Worm (Caenorhabditis elegans) whole organism, young adult: Measurements from ENCODE around the gene lipl-7.
A peak's percentile ranks its signal among the peaks of the same experiment; 100 is the strongest.

Source experiments
- B0019.2 ChIP-seq: fragments of 200-800 bp; sonication (Bioruptor generic); conservative IDR thresholded peaks from 2 replicates; pipeline ENCODE4 v1.3.6; 2022; ENCODE audit warnings: missing genetic modification reagents, missing genetic modification characterization, missing compliant biosample characterization
- B0261.1 ChIP-seq: sonication (generic microtip); optimal IDR thresholded peaks from 2 replicates; lab custom pipeline; 2016; ENCODE audit warnings: mild to moderate bottlenecking, missing genetic modification characterization, moderate library complexity, missing compliant biosample characterization
- F33H1.4 ChIP-seq: fragments of 200-800 bp; sonication (Bioruptor generic); IDR thresholded peaks from 2 replicates; pipeline ENCODE4 v1.3.6; 2022; ENCODE audit warnings: missing genetic modification reagents, missing genetic modification characterization, missing compliant biosample characterization
- F39B2.1 ChIP-seq: fragments of 200-800 bp; sonication (Bioruptor generic); IDR thresholded peaks from 2 replicates; pipeline ENCODE4 v1.3.6; 2022; ENCODE audit warnings: missing genetic modification reagents, missing genetic modification characterization, missing compliant biosample characterization
- F49E8.2 ChIP-seq: sonication (generic microtip); optimal IDR thresholded peaks from 3 replicates; lab custom pipeline; 2017; ENCODE audit warnings: missing genetic modification characterization, mild to moderate bottlenecking, missing compliant biosample characterization, antibody characterized with exemption, moderate library complexity; ENCODE audit not compliant: insufficient read depth
- K11D2.4 ChIP-seq: fragments of 200-800 bp; sonication (Bioruptor generic); IDR thresholded peaks from 2 replicates; pipeline ENCODE4 v1.3.6; 2022; ENCODE audit warnings: missing genetic modification reagents, missing genetic modification characterization, missing compliant biosample characterization
- T07F8.4 ChIP-seq: sonication (generic microtip); optimal IDR thresholded peaks from 2 replicates; lab custom pipeline; 2016; ENCODE audit warnings: mild to moderate bottlenecking, missing genetic modification characterization, moderate library complexity, missing compliant biosample characterization
- T26A5.8 ChIP-seq: sonication (generic microtip); optimal IDR thresholded peaks from 2 replicates; lab custom pipeline; 2016; ENCODE audit warnings: missing genetic modification characterization, missing compliant biosample characterization
- Y56A3A.18 ChIP-seq: fragments of 200-800 bp; sonication (Bioruptor generic); IDR thresholded peaks from 2 replicates; pipeline ENCODE4 v1.3.6; 2022; ENCODE audit warnings: missing genetic modification reagents, missing genetic modification characterization, missing compliant biosample characterization
- ama-1 ChIP-seq, 3 experiments: fragments of 150-350 bp in 1 of 3; sonication (generic microtip) in 2 of 3; optimal IDR thresholded peaks; 2 replicates each; lab custom pipeline; 2014 to 2018; ENCODE audit warnings: missing biosample characterization in 2 of 3, missing genetic modification characterization in 2 of 3, missing genetic modification reagents in 2 of 3
- atf-7 ChIP-seq: sonication (generic microtip); optimal IDR thresholded peaks from 2 replicates; lab custom pipeline; 2017; ENCODE audit warnings: mild to moderate bottlenecking, missing genetic modification characterization, missing compliant biosample characterization
- ccch-3 ChIP-seq: fragments of 200-800 bp; sonication (Bioruptor generic); optimal IDR thresholded peaks from 2 replicates; lab custom pipeline; 2018; ENCODE audit warnings: mild to moderate bottlenecking, missing genetic modification characterization, missing compliant biosample characterization
- ceh-40 ChIP-seq: fragments of 200-800 bp; sonication (Bioruptor generic); IDR thresholded peaks from 2 replicates; pipeline ENCODE4 v1.3.6; 2022; ENCODE audit warnings: missing genetic modification characterization, missing compliant biosample characterization
- ceh-91 ChIP-seq: fragments of 200-800 bp; sonication (Bioruptor generic); IDR thresholded peaks from 2 replicates; pipeline ENCODE4 v1.3.6; 2022; ENCODE audit warnings: missing genetic modification reagents, missing genetic modification characterization, missing compliant biosample characterization
- chd-7 ChIP-seq: sonication (generic microtip); optimal IDR thresholded peaks from 2 replicates; lab custom pipeline; 2016; ENCODE audit warnings: mild to moderate bottlenecking, missing genetic modification characterization, moderate library complexity, missing compliant biosample characterization
- ekl-4 ChIP-seq: fragments of 200-800 bp; sonication (Bioruptor generic); IDR thresholded peaks from 2 replicates; pipeline ENCODE4 v1.3.6; 2022; ENCODE audit warnings: missing genetic modification reagents, missing genetic modification characterization, missing compliant biosample characterization
- hlh-12 ChIP-seq: sonication (generic microtip); optimal IDR thresholded peaks from 2 replicates; lab custom pipeline; 2016; ENCODE audit warnings: missing genetic modification characterization, missing compliant biosample characterization
- hlh-26 ChIP-seq: fragments of 200-800 bp; sonication (Bioruptor generic); conservative IDR thresholded peaks from 2 replicates; pipeline ENCODE4 v1.3.6; 2022; ENCODE audit warnings: missing genetic modification reagents, missing genetic modification characterization, missing compliant biosample characterization
- hmg-20 ChIP-seq: fragments of 200-800 bp; sonication (Bioruptor generic); IDR thresholded peaks from 2 replicates; pipeline ENCODE4 v1.3.6; 2022; ENCODE audit warnings: missing genetic modification reagents, missing genetic modification characterization, missing compliant biosample characterization
- hrde-1 ChIP-seq: sonication (generic microtip); optimal IDR thresholded peaks from 2 replicates; lab custom pipeline; 2016; ENCODE audit warnings: missing genetic modification characterization, mild to moderate bottlenecking, missing compliant biosample characterization, moderate library complexity, missing genotype, missing genetic modification reagents, borderline replicate concordance
- hsf-1 ChIP-seq: fragments of 200-800 bp; sonication (Bioruptor generic); IDR thresholded peaks from 2 replicates; pipeline ENCODE4 v1.3.6; 2022; ENCODE audit warnings: missing genetic modification reagents, missing genetic modification characterization, missing compliant biosample characterization
- lsl-1 ChIP-seq: fragments of 200-800 bp; sonication (Bioruptor generic); optimal IDR thresholded peaks from 2 replicates; lab custom pipeline; 2018; ENCODE audit warnings: mild to moderate bottlenecking, missing genetic modification characterization, moderate library complexity, missing compliant biosample characterization
- lsy-27 ChIP-seq: sonication (generic microtip); optimal IDR thresholded peaks from 2 replicates; lab custom pipeline; 2017; ENCODE audit warnings: missing genetic modification characterization, mild to moderate bottlenecking, missing compliant biosample characterization, antibody characterized with exemption, missing genotype, borderline replicate concordance; ENCODE audit not compliant: insufficient read depth
- madf-3 ChIP-seq: fragments of 200-800 bp; sonication (Bioruptor generic); IDR thresholded peaks from 2 replicates; pipeline ENCODE4 v1.3.6; 2022; ENCODE audit warnings: missing genetic modification reagents, missing genetic modification characterization, missing compliant biosample characterization
- madf-6 ChIP-seq: fragments of 200-800 bp; sonication (Bioruptor generic); IDR thresholded peaks from 2 replicates; pipeline ENCODE4 v1.3.6; 2022; ENCODE audit warnings: missing genetic modification reagents, missing genetic modification characterization, missing compliant biosample characterization
- nhr-80 ChIP-seq: sonication (generic microtip); optimal IDR thresholded peaks from 2 replicates; lab custom pipeline; 2016; ENCODE audit warnings: missing genetic modification characterization, missing compliant biosample characterization
- rec-8 ChIP-seq, 2 experiments: sonication (generic microtip); optimal IDR thresholded peaks; 2 replicates each; lab custom pipeline; 2016; ENCODE audit warnings: mild to moderate bottlenecking in 2 of 2, missing genetic modification characterization in 2 of 2, missing genetic modification reagents in 2 of 2, missing genotype in 2 of 2, missing biosample characterization in 1 of 2, missing compliant biosample characterization in 1 of 2, moderate library complexity in 1 of 2
- sea-2 ChIP-seq: fragments of 200-800 bp; sonication (Bioruptor generic); IDR thresholded peaks from 2 replicates; pipeline ENCODE4 v1.3.6; 2022; ENCODE audit warnings: missing genetic modification characterization, missing compliant biosample characterization
- snpc-4 ChIP-seq, 5 experiments: fragments of 150-350 bp in 1 of 5; sonication (generic microtip) in 4 of 5; optimal IDR thresholded peaks; 2 replicates each; lab custom pipeline; 2014 to 2018; ENCODE audit warnings: missing genetic modification characterization in 5 of 5, missing biosample characterization in 3 of 5, antibody characterized with exemption in 2 of 5, mild to moderate bottlenecking in 2 of 5, missing compliant biosample characterization in 2 of 5, missing genotype in 2 of 5, moderate library complexity in 2 of 5, missing genetic modification reagents in 1 of 5
- sptf-2 ChIP-seq: fragments of 200-800 bp; sonication (Bioruptor generic); optimal IDR thresholded peaks from 2 replicates; lab custom pipeline; 2018; ENCODE audit warnings: mild to moderate bottlenecking, missing genetic modification characterization, missing compliant biosample characterization
- tbp1 ChIP-seq: fragments of 200-800 bp; sonication (Bioruptor generic); optimal IDR thresholded peaks from 2 replicates; lab custom pipeline; 2018; ENCODE audit warnings: mild to moderate bottlenecking, missing genetic modification characterization, missing compliant biosample characterization
- tbx-9 ChIP-seq: sonication (generic microtip); optimal IDR thresholded peaks from 2 replicates; lab custom pipeline; 2016; ENCODE audit warnings: borderline replicate concordance, missing genetic modification characterization, inconsistent platforms, missing compliant biosample characterization
- unc-62 ChIP-seq: fragments of 150-350 bp; optimal IDR thresholded peaks from 2 replicates; lab custom pipeline; 2014; ENCODE audit warnings: missing biosample characterization, missing genetic modification reagents, missing genetic modification characterization
- zfh-2 ChIP-seq: fragments of 200-800 bp; sonication (Bioruptor generic); conservative IDR thresholded peaks from 2 replicates; pipeline ENCODE4 v1.3.6; 2022; ENCODE audit warnings: missing genetic modification reagents, missing genetic modification characterization, missing compliant biosample characterization
- ztf-26 ChIP-seq: sonication (generic microtip); optimal IDR thresholded peaks from 2 replicates; lab custom pipeline; 2017; ENCODE audit warnings: missing genetic modification characterization, missing compliant biosample characterization

Gene lipl-7

DNA sequence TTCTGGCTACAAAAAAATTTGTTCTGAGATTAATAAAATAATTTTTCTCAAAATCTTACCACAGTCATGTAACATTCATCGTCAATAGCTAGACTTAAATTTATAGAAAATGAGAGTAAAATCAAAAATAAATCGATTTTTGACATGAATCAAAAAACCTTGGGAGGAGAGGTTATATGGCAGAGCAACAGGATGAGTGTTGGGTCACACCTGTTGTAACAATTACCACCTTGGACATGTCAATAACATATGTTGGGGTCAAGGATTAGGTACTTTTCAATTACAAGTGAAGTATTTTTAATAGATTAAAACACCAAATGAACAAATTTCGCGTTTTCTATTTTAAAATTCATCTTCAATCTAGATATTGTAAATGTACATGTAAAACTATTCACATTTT, at the start of gene lipl-7:
lipl-7 (minus strand) TSS at position 165 of the 400 bp plus-strand sequence.
- no peak for TF ChIP-seq ceh-91 (GFP tag; lab: Robert Waterston, UW)
- TF ChIP-seq hmg-20 (GFP tag; lab: Robert Waterston, UW), result no peak
- TF ChIP-seq tbp1, result no peak
- no peak for TF ChIP-seq lsy-27 (tag; lab: Kevin White, UChicago)
- no peak for TF ChIP-seq hlh-12 (tag; lab: Kevin White, UChicago)
- no peak for TF ChIP-seq F39B2.1 (GFP tag; lab: Robert Waterston, UW)
- no peak for TF ChIP-seq Y56A3A.18 (GFP tag; lab: Robert Waterston, UW)
- TF ChIP-seq snpc-4 (GFP tag; optimal IDR thresholded peaks at IDR 0.05; lab: Kevin White, UChicago), result no peak
- no peak for TF ChIP-seq snpc-4 (tag; optimal IDR thresholded peaks at IDR 0.05; lab: Kevin White, UChicago)
- no peak for TF ChIP-seq ztf-26
- no peak for TF ChIP-seq F49E8.2
- no peak for TF ChIP-seq B0261.1 (tag; lab: Kevin White, UChicago)
- no peak for TF ChIP-seq hsf-1 (GFP tag; lab: Robert Waterston, UW)
- TF ChIP-seq ceh-40, result no peak
- no peak for TF ChIP-seq hrde-1 (tag; lab: Kevin White, UChicago)
- no peak for TF ChIP-seq madf-3 (GFP tag; lab: Robert Waterston, UW)

DNA sequence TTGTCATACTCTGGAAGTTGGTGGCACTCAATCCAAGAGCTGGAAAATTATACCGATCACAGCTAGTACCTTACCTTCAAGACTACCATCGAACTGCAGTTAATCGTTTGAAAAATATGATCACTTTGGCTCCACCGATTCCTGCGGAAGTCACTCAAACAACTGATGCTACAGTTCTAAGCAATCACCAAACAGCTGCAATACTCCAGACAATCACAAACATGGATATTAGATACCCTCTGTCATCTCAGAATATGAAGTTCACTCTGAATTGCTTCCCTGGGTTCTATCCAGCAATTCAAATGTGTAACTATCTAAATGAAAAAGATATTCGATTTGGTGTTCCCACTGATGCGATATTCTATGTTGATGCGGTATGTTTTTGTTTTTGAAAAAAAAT, 47.0 kb upstream of the lipl-7 start:
- TF ChIP-seq F33H1.4 (GFP tag; lab: Robert Waterston, UW), result no peak
- no peak for TF ChIP-seq rec-8 (tag; optimal IDR thresholded peaks at IDR 0.05; lab: Kevin White, UChicago)
- no peak for TF ChIP-seq K11D2.4 (GFP tag; lab: Robert Waterston, UW)
- TF ChIP-seq T07F8.4 (tag; lab: Kevin White, UChicago), result no peak
- no peak for TF ChIP-seq F49E8.2
- no peak for TF ChIP-seq tbx-9 (tag; lab: Kevin White, UChicago)
- no peak for TF ChIP-seq sea-2
- TF ChIP-seq ccch-3 (GFP tag; lab: Kevin White, UChicago), result no peak
- no peak for TF ChIP-seq chd-7 (tag; lab: Kevin White, UChicago)
- TF ChIP-seq T26A5.8 (tag; lab: Kevin White, UChicago), result no peak

DNA sequence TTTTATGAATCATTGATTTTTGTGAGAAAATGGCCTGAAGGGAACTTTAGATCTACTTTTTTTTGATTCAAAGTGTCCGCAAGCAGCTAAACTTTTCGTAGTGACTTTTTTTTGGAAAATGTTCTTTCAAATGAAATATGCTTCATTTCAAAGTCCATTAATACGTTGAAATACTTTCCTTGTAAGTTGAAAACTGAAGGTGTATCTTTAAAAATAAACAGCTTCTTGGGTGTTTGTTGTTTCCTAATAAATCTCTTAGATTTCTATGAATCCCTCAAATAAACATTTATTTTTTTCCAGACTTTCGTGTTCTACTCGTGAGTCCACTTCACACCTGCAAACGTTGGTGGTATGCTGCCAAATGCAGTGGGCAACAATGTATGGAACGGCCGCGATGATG, 45.0 kb upstream of the lipl-7 start, which contains the start of gene ebax-1:
ebax-1 (plus strand) TSS at position 301 of the 400 bp plus-strand sequence.
- TF ChIP-seq zfh-2 (GFP tag; lab: Robert Waterston, UW) (no peak), atf-7 (tag; lab: Kevin White, UChicago) (no peak), ama-1 (optimal IDR thresholded peaks at IDR 0.05; lab: Kevin White, UChicago) (no peak), ama-1 (GFP tag; optimal IDR thresholded peaks at IDR 0.05; lab: Kevin White, UChicago) (no peak)
- TF ChIP-seq, all 124 proteins: peak for 0

DNA sequence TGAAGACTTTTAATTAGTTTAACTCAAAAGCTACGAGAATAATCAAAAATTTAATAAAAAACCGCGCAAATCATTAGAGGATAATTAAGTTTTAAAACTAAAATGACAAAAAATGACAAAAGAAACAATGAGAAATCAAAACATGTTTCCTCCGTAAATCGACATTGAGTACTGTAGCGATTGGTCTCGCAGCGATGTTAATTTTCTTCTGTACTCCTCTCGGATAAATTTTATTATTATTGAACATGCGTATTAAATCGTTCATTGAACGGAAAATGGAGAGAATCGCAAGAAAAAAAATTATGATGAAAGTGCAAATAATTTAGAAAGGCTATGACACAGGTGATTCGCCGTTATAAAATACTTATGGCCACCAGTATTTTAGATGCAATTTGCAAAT, 43.7 kb upstream of the lipl-7 start:
- no peak for TF ChIP-seq ekl-4 (GFP tag; lab: Robert Waterston, UW)
- no peak for TF ChIP-seq tbp1
- peak; percentile 68 for TF ChIP-seq F33H1.4 (GFP tag; lab: Robert Waterston, UW)
- no peak for TF ChIP-seq hlh-26 (GFP tag; lab: Robert Waterston, UW)
- no peak for TF ChIP-seq B0261.1 (tag; lab: Kevin White, UChicago)
- TF ChIP-seq snpc-4 (GFP tag; optimal IDR thresholded peaks at IDR 0.05; lab: Kevin White, UChicago), result no peak
- TF ChIP-seq snpc-4 (tag; optimal IDR thresholded peaks at IDR 0.05; lab: Kevin White, UChicago), result no peak
- no peak for TF ChIP-seq unc-62 (GFP tag; lab: Kevin White, UChicago)
- no peak for TF ChIP-seq nhr-80 (tag; lab: Kevin White, UChicago)
- TF ChIP-seq madf-6 (GFP tag; lab: Robert Waterston, UW), result peak; percentile 43; the same call in 1 of the 2 replicates
- TF ChIP-seq atf-7 (tag; lab: Kevin White, UChicago), result no peak
- TF ChIP-seq sptf-2 (GFP tag; lab: Kevin White, UChicago), result no peak
- no peak for TF ChIP-seq B0019.2 (GFP tag; lab: Robert Waterston, UW)
- peak; percentile 69 for TF ChIP-seq lsl-1 (GFP tag; lab: Kevin White, UChicago)
